Worm (Caenorhabditis elegans): ENCODE measurements around the gene M04C3.2.

Gene M04C3.2

DNA sequence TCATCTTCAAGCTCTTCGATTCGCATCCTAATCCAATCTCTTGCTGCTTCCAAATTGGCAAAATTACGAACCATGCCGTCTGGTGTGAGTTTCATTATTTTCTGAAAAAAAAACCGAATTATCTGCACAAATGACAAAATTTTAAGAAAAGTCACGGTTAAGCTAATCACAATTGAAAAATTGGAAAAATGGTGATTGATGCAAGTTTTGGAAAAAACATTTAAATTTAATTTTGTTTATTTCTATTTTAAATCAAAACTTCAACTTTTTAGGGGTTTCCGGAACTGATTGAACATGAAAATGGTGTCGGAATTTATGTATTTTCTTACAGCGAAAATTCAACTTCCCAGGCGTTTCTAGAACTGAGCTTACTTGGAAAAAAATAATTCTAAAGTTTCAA, 45.9 kb downstream of the M04C3.2 start, which contains the start of gene C25F9.12:
TSS of gene C25F9.12 (minus strand) at position 101 of the 400 bp plus-strand sequence.
- no peak for TF ChIP-seq hnd-1 (tag; optimal IDR thresholded peaks at IDR 0.05)
- no peak for TF ChIP-seq hmbx-1 (tag; optimal IDR thresholded peaks at IDR 0.05)
- no peak for TF ChIP-seq hmg-4 (GFP tag; optimal IDR thresholded peaks at IDR 0.05)
- TF ChIP-seq scrt-1 (GFP tag; IDR thresholded peaks at IDR 0.05) = no peak
- no peak for TF ChIP-seq flt-1 (GFP tag; IDR thresholded peaks at IDR 0.05)
- TF ChIP-seq tra-4 (tag; optimal IDR thresholded peaks at IDR 0.05) = no peak
- TF ChIP-seq tbx-37 (GFP tag; conservative IDR thresholded peaks at IDR 0.05) = no peak
- no peak for TF ChIP-seq ceh-13 (GFP tag; optimal IDR thresholded peaks at IDR 0.05)
- TF ChIP-seq B0310.2 (tag; optimal IDR thresholded peaks at IDR 0.05) = no peak
- TF ChIP-seq F13C5.2 (tag; optimal IDR thresholded peaks at IDR 0.05) = no peak
- TF ChIP-seq ets-7 (tag; optimal IDR thresholded peaks at IDR 0.05) = no peak
- TF ChIP-seq ama-1 (optimal IDR thresholded peaks at IDR 0.05) = no peak
- no peak for TF ChIP-seq aly-1 (tag; optimal IDR thresholded peaks at IDR 0.05)
- TF ChIP-seq pes-1 (GFP tag; IDR thresholded peaks at IDR 0.05) = no peak
- no peak for TF ChIP-seq tbx-11 (GFP tag; IDR thresholded peaks at IDR 0.05)
- no peak for TF ChIP-seq ceh-36 (tag; optimal IDR thresholded peaks at IDR 0.05)
- TF ChIP-seq sea-1 (GFP tag; conservative IDR thresholded peaks at IDR 0.05) = no peak

DNA sequence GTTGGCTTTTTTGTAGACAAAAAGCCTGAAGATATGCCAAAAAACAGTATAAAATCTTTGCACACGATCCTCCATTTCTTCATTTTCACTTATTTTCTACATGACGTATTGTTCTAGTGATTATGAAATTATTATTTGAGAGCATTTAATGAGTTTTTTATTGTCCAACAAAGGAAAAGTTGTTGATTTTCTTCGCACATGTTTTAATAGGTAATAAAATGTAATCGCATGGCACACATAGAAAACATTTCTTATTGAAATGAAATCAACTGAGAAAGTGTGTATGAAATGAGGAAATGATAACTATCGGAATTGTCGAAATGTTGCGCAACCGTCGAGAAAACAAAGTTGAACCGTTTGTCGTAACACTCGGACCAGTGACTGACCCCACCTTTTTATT, 47.3 kb downstream of the M04C3.2 start:
- TF ChIP-seq hmg-4 (GFP tag; optimal IDR thresholded peaks at IDR 0.05) (no peak), pes-1 (GFP tag; IDR thresholded peaks at IDR 0.05) (no peak), sea-1 (GFP tag; conservative IDR thresholded peaks at IDR 0.05) (no peak), F13C5.2 (tag; optimal IDR thresholded peaks at IDR 0.05) (no peak), ets-7 (tag; optimal IDR thresholded peaks at IDR 0.05) (no peak), hmbx-1 (tag; optimal IDR thresholded peaks at IDR 0.05) (no peak), flt-1 (GFP tag; IDR thresholded peaks at IDR 0.05) (no peak), ceh-13 (GFP tag; optimal IDR thresholded peaks at IDR 0.05) (no peak), tbx-11 (GFP tag; IDR thresholded peaks at IDR 0.05) (no peak), hnd-1 (tag; optimal IDR thresholded peaks at IDR 0.05) (no peak), B0310.2 (tag; optimal IDR thresholded peaks at IDR 0.05) (no peak), tbx-37 (GFP tag; conservative IDR thresholded peaks at IDR 0.05) (no peak), scrt-1 (GFP tag; IDR thresholded peaks at IDR 0.05) (no peak), aly-1 (tag; optimal IDR thresholded peaks at IDR 0.05) (no peak), ceh-36 (tag; optimal IDR thresholded peaks at IDR 0.05) (no peak), tra-4 (tag; optimal IDR thresholded peaks at IDR 0.05) (no peak), ama-1 (optimal IDR thresholded peaks at IDR 0.05) (no peak)

DNA sequence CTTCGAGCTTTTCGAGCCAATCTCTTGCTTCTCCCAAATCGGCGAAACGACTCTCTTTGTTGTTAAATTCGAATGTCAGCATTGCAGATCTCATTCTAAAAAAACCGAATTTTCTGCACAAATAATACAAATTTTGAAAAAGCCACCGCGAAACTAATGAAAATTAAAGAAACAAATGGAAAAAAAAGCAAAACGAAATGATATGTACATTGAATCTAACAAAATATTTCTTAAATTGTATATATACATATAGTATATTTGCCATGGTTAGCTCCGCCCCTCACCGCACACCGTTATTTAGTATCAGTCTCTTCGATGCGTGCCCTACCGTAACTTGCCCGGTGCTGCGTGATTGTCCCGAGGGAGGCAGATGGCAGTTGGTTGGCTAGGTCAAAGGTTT, 48.1 kb downstream of the M04C3.2 start, which contains the start of gene srw-86:
TSS of gene srw-86 (minus strand) at position 101 of the 400 bp plus-strand sequence.
- no peak for TF ChIP-seq tbx-37 (GFP tag; conservative IDR thresholded peaks at IDR 0.05)
- no peak for TF ChIP-seq ceh-36 (tag; optimal IDR thresholded peaks at IDR 0.05)
- TF ChIP-seq aly-1 (tag; optimal IDR thresholded peaks at IDR 0.05) = no peak
- no peak for TF ChIP-seq flt-1 (GFP tag; IDR thresholded peaks at IDR 0.05)
- no peak for TF ChIP-seq scrt-1 (GFP tag; IDR thresholded peaks at IDR 0.05)
- no peak for TF ChIP-seq hmg-4 (GFP tag; optimal IDR thresholded peaks at IDR 0.05)
- no peak for TF ChIP-seq ets-7 (tag; optimal IDR thresholded peaks at IDR 0.05)

DNA sequence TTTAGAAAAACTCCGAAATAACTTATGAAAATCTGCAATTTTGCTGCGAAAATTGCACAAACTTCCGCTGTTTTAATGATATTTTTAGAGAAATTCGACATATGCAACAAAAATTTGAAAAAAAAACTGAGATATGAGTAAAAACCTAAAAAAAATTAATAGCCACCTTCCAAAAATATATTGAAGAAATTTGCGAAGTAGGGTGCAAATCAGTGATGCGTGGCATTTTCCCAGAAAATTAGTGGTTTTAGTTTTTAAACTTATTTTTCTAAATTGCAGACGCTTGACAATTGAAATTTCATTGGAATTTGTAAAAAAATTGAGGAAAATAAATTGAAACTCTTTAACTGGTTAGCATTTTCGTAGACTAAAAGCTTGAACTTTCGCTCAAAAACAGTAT, 49.8 kb downstream of the M04C3.2 start, which contains the start of gene C25F9.13:
TSS of gene C25F9.13 (minus strand) at position 101 of the 400 bp plus-strand sequence.
- TF ChIP-seq tbx-37 (GFP tag; conservative IDR thresholded peaks at IDR 0.05) = no peak

DNA sequence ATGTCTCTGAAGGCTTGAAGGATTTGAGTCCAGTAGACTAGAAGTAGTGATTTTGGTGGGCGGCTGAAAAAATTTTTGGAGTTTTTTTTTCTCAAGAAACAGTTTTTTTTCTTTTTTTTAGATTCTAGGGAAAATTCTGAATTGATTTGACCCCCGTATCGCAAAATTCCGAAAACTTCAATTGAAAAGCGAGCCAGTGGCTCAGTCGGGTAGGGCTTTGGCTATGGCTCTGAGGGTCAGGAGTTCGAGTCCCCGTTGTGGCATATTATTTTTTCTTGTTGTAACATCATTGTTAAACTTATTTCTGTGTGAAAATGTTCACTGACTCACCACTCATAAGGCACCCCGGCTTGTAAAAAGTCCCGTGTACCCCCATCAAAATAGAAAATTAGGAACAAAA, 50.3 kb downstream of the M04C3.2 start:
- TF ChIP-seq flt-1 (GFP tag; IDR thresholded peaks at IDR 0.05) = no peak

DNA sequence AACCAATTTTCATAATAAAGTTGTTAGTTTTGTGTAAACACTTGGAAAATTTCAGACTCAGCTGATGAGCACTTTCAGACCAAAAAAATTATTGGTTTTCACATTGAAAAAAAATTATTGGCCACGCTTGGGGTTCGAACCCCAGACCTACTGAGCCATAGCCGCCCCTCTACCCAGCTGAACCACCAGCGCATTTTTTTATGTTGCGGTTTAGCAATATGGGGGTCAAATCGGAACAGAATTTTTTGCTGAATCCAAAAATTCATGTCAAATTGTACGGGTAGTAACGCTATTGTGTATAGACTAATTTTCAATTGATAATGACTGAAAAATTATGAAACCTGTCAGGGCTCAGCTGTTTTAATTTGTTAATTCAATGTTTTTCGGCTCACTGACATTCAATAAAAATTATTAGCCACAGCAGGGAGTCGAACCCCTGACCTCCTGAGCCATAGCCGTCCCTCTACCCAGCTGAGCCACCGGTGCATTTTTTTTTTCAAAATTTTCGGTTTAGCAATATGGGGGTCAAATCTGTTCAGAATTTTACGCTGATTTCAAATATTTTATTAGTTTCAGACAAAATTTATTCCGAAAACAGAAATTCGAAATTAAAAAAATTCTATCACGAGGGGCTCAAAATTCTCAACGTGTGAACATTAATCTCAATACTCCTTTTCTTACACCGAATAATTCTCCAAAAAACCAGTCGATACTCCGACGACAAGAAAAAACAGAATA, 52.0 kb downstream of the M04C3.2 start:
- TF ChIP-seq hnd-1 (tag; optimal IDR thresholded peaks at IDR 0.05) = no peak
- TF ChIP-seq F13C5.2 (tag; optimal IDR thresholded peaks at IDR 0.05) = no peak
- TF ChIP-seq ceh-36 (tag; optimal IDR thresholded peaks at IDR 0.05) = no peak
- TF ChIP-seq hmbx-1 (tag; optimal IDR thresholded peaks at IDR 0.05) = no peak
- TF ChIP-seq ceh-13 (GFP tag; optimal IDR thresholded peaks at IDR 0.05) = no peak
- no peak for TF ChIP-seq scrt-1 (GFP tag; IDR thresholded peaks at IDR 0.05)
- TF ChIP-seq sea-1 (GFP tag; conservative IDR thresholded peaks at IDR 0.05) = no peak
- TF ChIP-seq pes-1 (GFP tag; IDR thresholded peaks at IDR 0.05) = no peak
- TF ChIP-seq tra-4 (tag; optimal IDR thresholded peaks at IDR 0.05) = no peak
- TF ChIP-seq hmg-4 (GFP tag; optimal IDR thresholded peaks at IDR 0.05) = no peak
- TF ChIP-seq ets-7 (tag; optimal IDR thresholded peaks at IDR 0.05) = no peak
- no peak for TF ChIP-seq flt-1 (GFP tag; IDR thresholded peaks at IDR 0.05)
- no peak for TF ChIP-seq ama-1 (optimal IDR thresholded peaks at IDR 0.05)
- no peak for TF ChIP-seq tbx-37 (GFP tag; conservative IDR thresholded peaks at IDR 0.05)
- no peak for TF ChIP-seq B0310.2 (tag; optimal IDR thresholded peaks at IDR 0.05)
- TF ChIP-seq tbx-11 (GFP tag; IDR thresholded peaks at IDR 0.05) = no peak
- no peak for TF ChIP-seq aly-1 (tag; optimal IDR thresholded peaks at IDR 0.05)

All from whole organism, early embryonic.